Worm (Caenorhabditis elegans) whole organism, early embryonic: ENCODE measurements around the gene K02D10.4.

ENCODE experiments used
- B0310.2 ChIP-seq: sonication (generic microtip); optimal IDR thresholded peaks from 2 replicates; lab custom pipeline; 2016; ENCODE audit warnings: mild to moderate bottlenecking, missing genetic modification characterization, missing compliant biosample characterization
- F13C5.2 ChIP-seq: sonication (generic microtip); optimal IDR thresholded peaks from 2 replicates; lab custom pipeline; 2017; ENCODE audit warnings: mild to moderate bottlenecking, missing genetic modification characterization, inconsistent platforms, missing compliant biosample characterization
- ama-1 ChIP-seq: fragments of 150-350 bp; optimal IDR thresholded peaks from 2 replicates; lab custom pipeline; 2014
- ets-7 ChIP-seq: sonication (generic microtip); optimal IDR thresholded peaks from 2 replicates; lab custom pipeline; 2016; ENCODE audit warnings: missing genotype, missing genetic modification characterization, missing compliant biosample characterization
- flt-1 ChIP-seq: fragments of 200-800 bp; sonication (Bioruptor generic); IDR thresholded peaks from 2 replicates; pipeline ENCODE4 v1.3.6; 2022; ENCODE audit warnings: missing genetic modification characterization, missing compliant biosample characterization
- hmg-4 ChIP-seq: fragments of 200-800 bp; sonication (Bioruptor generic); optimal IDR thresholded peaks from 2 replicates; lab custom pipeline; 2018; ENCODE audit warnings: mild to moderate bottlenecking, missing genetic modification characterization, missing compliant biosample characterization
- hnd-1 ChIP-seq: sonication (generic microtip); optimal IDR thresholded peaks from 2 replicates; lab custom pipeline; 2016; ENCODE audit warnings: missing genetic modification characterization, missing compliant biosample characterization
- tbx-11 ChIP-seq: fragments of 200-800 bp; sonication (Bioruptor generic); IDR thresholded peaks from 2 replicates; pipeline ENCODE4 v1.3.6; 2022; ENCODE audit warnings: missing genetic modification characterization, missing compliant biosample characterization

DNA sequence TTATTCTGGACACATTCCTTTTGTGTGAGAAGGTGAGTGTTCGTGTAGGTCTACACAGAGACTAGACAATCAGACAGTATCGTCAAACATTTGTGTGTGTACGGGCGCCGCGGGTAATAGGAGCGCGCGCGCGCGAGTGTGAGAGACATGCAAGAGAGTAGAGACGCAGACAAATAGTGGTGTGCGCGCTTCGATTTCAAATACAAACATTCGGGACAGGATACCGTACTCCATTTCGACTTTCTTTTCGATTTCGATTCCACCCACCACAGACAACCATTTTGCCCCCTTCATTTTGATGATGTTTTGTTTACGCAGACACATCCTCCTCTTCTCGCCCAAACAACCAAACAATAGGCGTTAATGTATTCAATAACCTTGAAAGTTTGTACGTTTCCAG, 15.0 kb upstream of the K02D10.4 start:
- TF ChIP-seq hmg-4 (GFP tag; lab: Kevin White, UChicago) (peak; percentile 15), ama-1 (lab: Kevin White, UChicago) (no peak), hnd-1 (no peak), ets-7 (tag; lab: Kevin White, UChicago) (no peak), flt-1 (no peak), tbx-11 (GFP tag; lab: Robert Waterston, UW) (no peak), F13C5.2 (tag; lab: Kevin White, UChicago) (no peak), B0310.2 (tag; lab: Kevin White, UChicago) (no peak)
